Fruit fly (Drosophila melanogaster) whole organism: ENCODE data around the gene rt.
"Not testable (repeated sequence)": the region's sequence is repeated elsewhere in the genome, so short reads cannot be mapped to it uniquely, and the experiment has no call there.

ENCODE experiments used
- Dll ChIP-seq: fragments of >200 bp; optimal IDR thresholded peaks from 2 replicates; lab custom pipeline; 2017
- pan ChIP-seq: fragments of >200 bp; optimal IDR thresholded peaks from 2 replicates; lab custom pipeline; 2017
- psq ChIP-seq: fragments of >200 bp; optimal IDR thresholded peaks from 2 replicates; lab custom pipeline; 2017
- usp ChIP-seq: fragments of >200 bp; optimal IDR thresholded peaks from 2 replicates; lab custom pipeline; 2017; ENCODE audit warnings: missing biosample characterization, missing genetic modification characterization, mixed read lengths

DNA sequence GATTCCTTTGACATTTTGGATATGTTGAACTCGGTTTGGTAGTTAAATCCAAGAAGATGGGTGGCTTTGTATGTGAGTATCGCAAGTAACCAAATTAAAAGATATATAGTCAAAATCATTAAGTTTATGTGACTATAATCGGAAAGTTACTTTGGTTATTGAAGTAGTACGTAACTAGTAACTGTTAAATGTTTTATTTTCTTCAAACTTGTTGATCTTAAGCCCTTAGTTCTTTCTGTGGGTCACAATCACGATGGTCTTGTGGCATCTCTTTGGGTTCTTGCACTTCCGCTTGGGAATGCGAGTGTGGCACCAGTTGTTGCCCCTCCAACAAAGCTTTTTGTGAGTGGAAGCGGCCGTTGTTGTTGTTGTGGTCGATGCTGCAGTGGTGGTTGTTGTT lies 10.6 kb downstream of the rt start, which contains the start of gene CG33489:
- not testable (repeated sequence) for TF ChIP-seq psq (lab: Kevin White, UChicago); usp (GFP tag; lab: Kevin White, UChicago); pan (lab: Kevin White, UChicago); Dll
